Fruit fly (Drosophila melanogaster): ENCODE data around the gene Argp.

DNA sequence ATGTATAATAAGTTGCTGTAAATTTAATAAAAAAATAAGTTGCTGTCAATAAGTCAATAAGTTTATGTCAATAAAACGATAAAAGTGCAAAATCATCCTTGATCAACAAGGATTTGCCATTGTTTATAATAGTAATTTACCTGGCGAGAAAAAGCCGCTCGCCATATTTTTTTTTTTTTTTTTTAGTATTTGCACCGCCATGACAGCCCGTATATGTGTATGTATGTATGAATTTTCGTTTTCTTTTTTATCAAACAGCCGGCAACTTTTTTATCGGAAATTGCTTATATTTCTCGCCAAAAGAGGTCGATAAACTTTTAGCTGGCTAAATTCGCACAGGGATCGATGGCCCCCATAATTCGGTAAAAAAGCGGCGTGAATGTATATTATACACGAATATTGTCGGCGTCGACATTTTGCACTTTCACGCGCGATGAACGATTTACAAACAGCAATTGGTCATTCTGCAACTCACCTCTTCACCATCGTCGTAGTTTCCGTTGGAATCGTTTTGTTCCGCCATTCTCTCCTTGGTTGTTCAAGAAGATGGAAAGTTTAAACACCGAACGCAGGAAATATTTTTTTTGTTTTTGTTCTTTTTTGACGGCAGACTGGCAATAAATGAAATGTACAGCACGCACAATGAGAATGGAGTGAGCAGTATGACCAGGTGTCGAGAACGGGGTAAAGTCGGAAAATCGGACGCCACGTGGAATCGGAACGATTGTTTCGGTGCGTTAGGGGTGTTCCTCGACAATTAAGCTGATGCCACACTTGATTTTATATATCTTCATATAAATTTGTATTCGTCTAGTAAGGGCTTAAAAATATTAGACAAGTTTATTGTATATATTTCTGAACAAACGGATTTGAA lies 49.6 kb downstream of the Argp start, which contains the start of gene Hrb87F:
- TF ChIP-seq kay (GFP tag; ENCODE audit: borderline replicate concordance) (peak; percentile 66), CG5204 (GFP tag; optimal IDR thresholded peaks at IDR 0.05) (no peak), CG14711 (tag; optimal IDR thresholded peaks at IDR 0.05) (no peak), cnc (optimal IDR thresholded peaks at IDR 0.05) (no peak), CG33017 (tag; optimal IDR thresholded peaks at IDR 0.05) (no peak), Hr96 (GFP tag; optimal IDR thresholded peaks at IDR 0.05) (no peak), cic (GFP tag; optimal IDR thresholded peaks at IDR 0.05) (peak; percentile 40), Crg-1 (GFP tag; optimal IDR thresholded peaks at IDR 0.05) (peak; percentile 3)

All from whole organism, adult.